Worm (Caenorhabditis elegans): ENCODE results near the gene str-227.

ce11 chrV:3555986-3556385 is 38.0 kb downstream of the str-227 start, which contains the start of gene grl-30:
- no peak for TF ChIP-seq ref-1 (GFP tag; conservative IDR thresholded peaks at IDR 0.05)
- TF ChIP-seq ztf-29 (GFP tag; IDR thresholded peaks at IDR 0.05) = no peak
- no peak for TF ChIP-seq tab-1 (GFP tag; IDR thresholded peaks at IDR 0.05)
- no peak for TF ChIP-seq ztf-23 (GFP tag; IDR thresholded peaks at IDR 0.05)

Measured in whole organism, midembryonic.